Comparison of ENCODE assay signal across 2 fruit fly cellular contexts in the genomic region with DNA sequence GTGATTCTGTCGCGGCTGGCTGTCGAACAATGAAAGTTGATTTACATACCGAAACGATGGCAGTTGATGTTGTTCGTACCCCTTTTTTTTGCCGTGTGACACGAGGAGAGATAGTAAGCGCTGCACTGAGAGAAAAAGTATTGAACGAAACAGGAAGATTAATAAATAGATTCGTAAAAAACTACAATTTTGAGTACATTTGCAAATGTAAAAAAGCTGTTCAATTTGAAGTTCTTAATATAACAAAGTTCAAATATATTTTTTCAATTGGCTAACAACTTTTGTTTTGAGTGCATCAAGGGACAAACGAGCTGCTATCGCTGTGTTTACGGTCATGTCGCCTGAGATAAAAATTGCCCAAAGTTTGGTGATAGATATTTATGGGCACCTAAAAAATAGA.
TF ChIP-seq lines count a peak whose summit lies in the region.

No protein-coding gene starts in this region.

- no peak for TF ChIP-seq CTCF in whole organism, embryonic (GFP tag; optimal IDR thresholded peaks at IDR 0.05; lab: Kevin White, UChicago)

TF ChIP-seq in whole organism, embryonic, 481 proteins besides CTCF, POLR2A, EP300 and RAD21 (continues in another document):
- TF ChIP-seq fru (optimal IDR thresholded peaks at IDR 0.05; lab: Kevin White, UChicago): no peak
- no peak for TF ChIP-seq CG8765 (GFP tag; IDR thresholded peaks at IDR 0.05; lab: Robert Waterston, UW)
- TF ChIP-seq Sox102F (GFP tag; optimal IDR thresholded peaks at IDR 0.05; lab: Kevin White, UChicago): peak; percentile 10
- peak; percentile 23 for TF ChIP-seq CG1603 (tag; optimal IDR thresholded peaks at IDR 0.05; lab: Kevin White, UChicago)
- no peak for TF ChIP-seq Opbp (GFP tag; IDR thresholded peaks at IDR 0.05; lab: Robert Waterston, UW; ENCODE audit: partially characterized antibody)
- TF ChIP-seq dmrt11E (tag; optimal IDR thresholded peaks at IDR 0.05; lab: Kevin White, UChicago): peak; percentile 59
- no peak for TF ChIP-seq CG18476 (GFP tag; optimal IDR thresholded peaks at IDR 0.05; lab: Kevin White, UChicago)
- peak; percentile 50 for TF ChIP-seq gem (tag; optimal IDR thresholded peaks at IDR 0.05; lab: Kevin White, UChicago)
- peak; percentile 17 for TF ChIP-seq tio (GFP tag; optimal IDR thresholded peaks at IDR 0.05; lab: Kevin White, UChicago)
- TF ChIP-seq CG9727 (GFP tag; optimal IDR thresholded peaks at IDR 0.05; lab: Kevin White, UChicago): peak; percentile 13
- peak; percentile 22 for TF ChIP-seq CG7839 (tag; optimal IDR thresholded peaks at IDR 0.05; lab: Kevin White, UChicago)
- peak; percentile 29 for TF ChIP-seq Ets65A (GFP tag; lab: Kevin White, UChicago)
- peak; percentile 19 for TF ChIP-seq Blimp-1 (GFP tag; optimal IDR thresholded peaks at IDR 0.05; lab: Kevin White, UChicago)
- peak; percentile 26 for TF ChIP-seq CG18262 (tag; optimal IDR thresholded peaks at IDR 0.05; lab: Kevin White, UChicago)
- TF ChIP-seq zfh1 (GFP tag; IDR thresholded peaks at IDR 0.05; lab: Robert Waterston, UW): 0 out of 3 replicates have a peak, but pooled peaks have one; percentile 10
- TF ChIP-seq nmo (GFP tag; optimal IDR thresholded peaks at IDR 0.05; lab: Kevin White, UChicago): peak; percentile 18
- no peak for TF ChIP-seq NfI (GFP tag; optimal IDR thresholded peaks at IDR 0.05; lab: Kevin White, UChicago)
- TF ChIP-seq CG33557 (GFP tag; optimal IDR thresholded peaks at IDR 0.05; lab: Kevin White, UChicago): peak; percentile 28
- TF ChIP-seq ken (GFP tag; IDR thresholded peaks at IDR 0.05; lab: Robert Waterston, UW): no peak
- no peak for TF ChIP-seq CG8944 (GFP tag; optimal IDR thresholded peaks at IDR 0.05; lab: Kevin White, UChicago)
- peak; percentile 18 for TF ChIP-seq dmrt99B (tag; optimal IDR thresholded peaks at IDR 0.05; lab: Kevin White, UChicago)
- TF ChIP-seq z (GFP tag; IDR thresholded peaks at IDR 0.05; lab: Robert Waterston, UW): no peak
- TF ChIP-seq sens (GFP tag; lab: Kevin White, UChicago): peak; percentile 87
- peak; percentile 18 for TF ChIP-seq CG17829 (tag; optimal IDR thresholded peaks at IDR 0.05; lab: Kevin White, UChicago)
- no peak for TF ChIP-seq ind (GFP tag; optimal IDR thresholded peaks at IDR 0.05; lab: Kevin White, UChicago)
- no peak for TF ChIP-seq slou (GFP tag; optimal IDR thresholded peaks at IDR 0.05; lab: Kevin White, UChicago)
- 0 out of 2 replicates have a peak, but pooled peaks have one; percentile 20 for TF ChIP-seq CG31441 (GFP tag; IDR thresholded peaks at IDR 0.05; lab: Robert Waterston, UW)
- TF ChIP-seq cg (GFP tag; optimal IDR thresholded peaks at IDR 0.05; lab: Kevin White, UChicago): no peak
- 0 out of 3 replicates have a peak, but pooled peaks have one; percentile 29 for TF ChIP-seq CG17361 (GFP tag; IDR thresholded peaks at IDR 0.05; lab: Robert Waterston, UW)
- TF ChIP-seq CG14710 (tag; optimal IDR thresholded peaks at IDR 0.05; lab: Kevin White, UChicago): peak; percentile 25
- TF ChIP-seq row (GFP tag; IDR thresholded peaks at IDR 0.05; lab: Robert Waterston, UW): peak; percentile 46; the same call in 2 of the 3 replicates
- no peak for TF ChIP-seq CG17912 (GFP tag; optimal IDR thresholded peaks at IDR 0.05; lab: Kevin White, UChicago)
- no peak for TF ChIP-seq pnt (GFP tag; optimal IDR thresholded peaks at IDR 0.05; lab: Kevin White, UChicago)
- TF ChIP-seq CG15696 (tag; optimal IDR thresholded peaks at IDR 0.05; lab: Kevin White, UChicago): peak; percentile 10
- TF ChIP-seq ranshi (GFP tag; IDR thresholded peaks at IDR 0.05; lab: Robert Waterston, UW): no peak
- TF ChIP-seq fu2 (GFP tag; optimal IDR thresholded peaks at IDR 0.05; lab: Kevin White, UChicago): no peak
- peak; percentile 49 for TF ChIP-seq CG2712 (tag; optimal IDR thresholded peaks at IDR 0.05; lab: Kevin White, UChicago)
- TF ChIP-seq CG2678 (tag; optimal IDR thresholded peaks at IDR 0.05; lab: Kevin White, UChicago): peak; percentile 26
- TF ChIP-seq sqz (GFP tag; optimal IDR thresholded peaks at IDR 0.05; lab: Kevin White, UChicago): peak; percentile 29
- 0 out of 2 replicates have a peak, but pooled peaks have one; percentile 17 for TF ChIP-seq CG11696 (GFP tag; IDR thresholded peaks at IDR 0.05; lab: Robert Waterston, UW)
- TF ChIP-seq CG13424 (tag; optimal IDR thresholded peaks at IDR 0.05; lab: Kevin White, UChicago): peak; percentile 1
- peak; percentile 35 for TF ChIP-seq zf30C (GFP tag; optimal IDR thresholded peaks at IDR 0.05; lab: Kevin White, UChicago)
- TF ChIP-seq Oli (tag; optimal IDR thresholded peaks at IDR 0.05; lab: Kevin White, UChicago): peak; percentile 14

TF ChIP-seq in whole organism, prepupa, 60 proteins besides CTCF, POLR2A, EP300 and RAD21:
- TF ChIP-seq svp (GFP tag; lab: Kevin White, UChicago): no peak
- TF ChIP-seq CG7368 (GFP tag; optimal IDR thresholded peaks at IDR 0.05; lab: Kevin White, UChicago): no peak
- TF ChIP-seq Eip93F (GFP tag; optimal IDR thresholded peaks at IDR 0.05; lab: Kevin White, UChicago): no peak
- TF ChIP-seq Eip78C (GFP tag; lab: Kevin White, UChicago): peak; percentile 35
- TF ChIP-seq Hr4 (GFP tag; optimal IDR thresholded peaks at IDR 0.05; lab: Kevin White, UChicago): no peak
- no peak for TF ChIP-seq CG6276 (GFP tag; optimal IDR thresholded peaks at IDR 0.05; lab: Kevin White, UChicago)
